Worm (Caenorhabditis elegans) whole organism, midembryonic: ENCODE results near the gene pals-23.

ENCODE experiments used
- T22C8.4 ChIP-seq: fragments of 200-800 bp; sonication (Bioruptor generic); IDR thresholded peaks from 2 replicates; pipeline ENCODE4 v1.3.6; 2022; ENCODE audit warnings: missing genetic modification characterization, missing compliant biosample characterization
- cog-1 ChIP-seq: sonication (generic microtip); optimal IDR thresholded peaks from 2 replicates; lab custom pipeline; 2016; ENCODE audit warnings: missing genetic modification characterization, missing compliant biosample characterization
- flt-1 ChIP-seq: fragments of 200-800 bp; sonication (Bioruptor generic); IDR thresholded peaks from 2 replicates; pipeline ENCODE4 v1.3.6; 2022; ENCODE audit warnings: missing genetic modification characterization, missing compliant biosample characterization
- klf-2 ChIP-seq: fragments of 200-800 bp; sonication (Bioruptor generic); conservative IDR thresholded peaks from 2 replicates; pipeline ENCODE4 v1.3.6; 2022; ENCODE audit warnings: missing genetic modification reagents, missing genetic modification characterization, missing compliant biosample characterization
- med-1 ChIP-seq: sonication (generic microtip); optimal IDR thresholded peaks from 2 replicates; lab custom pipeline; 2017; ENCODE audit warnings: missing genetic modification characterization, mild to moderate bottlenecking, missing compliant biosample characterization, antibody characterized with exemption, missing genetic modification reagents; ENCODE audit not compliant: insufficient read depth
- ref-1 ChIP-seq: fragments of 200-800 bp; sonication (Bioruptor generic); conservative IDR thresholded peaks from 2 replicates; pipeline ENCODE4 v1.3.6; 2022; ENCODE audit warnings: missing genetic modification reagents, missing genetic modification characterization, missing compliant biosample characterization
- tab-1 ChIP-seq: fragments of 200-800 bp; sonication (Bioruptor generic); IDR thresholded peaks from 2 replicates; pipeline ENCODE4 v1.3.6; 2022; ENCODE audit warnings: missing genetic modification characterization, missing compliant biosample characterization
- ztf-23 ChIP-seq: fragments of 200-800 bp; sonication (Bioruptor generic); IDR thresholded peaks from 2 replicates; pipeline ENCODE4 v1.3.6; 2022; ENCODE audit warnings: missing genetic modification reagents, missing genetic modification characterization, missing compliant biosample characterization
- ztf-29 ChIP-seq: fragments of 200-800 bp; sonication (Bioruptor generic); IDR thresholded peaks from 2 replicates; pipeline ENCODE4 v1.3.6; 2022; ENCODE audit warnings: missing genetic modification reagents, missing genetic modification characterization, missing compliant biosample characterization

The pals-23 gene

DNA sequence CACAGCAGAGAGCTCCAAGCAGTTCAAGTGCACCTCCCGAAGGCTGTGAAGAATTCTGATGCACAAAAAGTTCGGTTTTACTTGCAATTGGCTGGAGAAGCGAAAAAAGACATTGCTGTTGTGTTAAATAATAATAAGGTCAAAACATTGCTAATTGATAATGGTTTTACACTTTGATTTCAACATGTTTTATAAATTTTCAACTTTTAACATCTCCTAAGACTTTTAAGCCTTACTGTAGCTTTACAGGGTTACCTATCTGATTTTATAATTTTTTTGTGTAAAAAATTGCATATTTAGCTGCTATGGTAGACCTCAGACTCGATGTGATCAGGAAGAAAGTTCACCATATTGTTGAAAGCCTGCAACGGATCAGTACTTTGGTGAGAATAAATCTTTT lies 9.6 kb downstream of the pals-23 start, which contains the start of gene pals-25:
pals-25 (plus strand) TSS at position 301 of the 400 bp plus-strand sequence.
- TF ChIP-seq cog-1 (tag; lab: Kevin White, UChicago) (no peak), ztf-23 (GFP tag; lab: Robert Waterston, UW) (no peak), ref-1 (GFP tag; lab: Robert Waterston, UW) (no peak), T22C8.4 (GFP tag; lab: Robert Waterston, UW) (no peak), med-1 (GFP tag; lab: Kevin White, UChicago) (no peak)

- TF ChIP-seq med-1 (GFP tag; lab: Kevin White, UChicago): no peak
- TF ChIP-seq ztf-23 (GFP tag; lab: Robert Waterston, UW): no peak
- no peak for TF ChIP-seq ref-1 (GFP tag; lab: Robert Waterston, UW)
- TF ChIP-seq tab-1 (GFP tag; lab: Robert Waterston, UW): no peak
Measured at ce11 chrIII:140904-141303, 16.3 kb downstream of the pals-23 start, which contains the start of gene fbxb-81. fbxb-81 (minus strand) TSS chrIII:141217.

DNA sequence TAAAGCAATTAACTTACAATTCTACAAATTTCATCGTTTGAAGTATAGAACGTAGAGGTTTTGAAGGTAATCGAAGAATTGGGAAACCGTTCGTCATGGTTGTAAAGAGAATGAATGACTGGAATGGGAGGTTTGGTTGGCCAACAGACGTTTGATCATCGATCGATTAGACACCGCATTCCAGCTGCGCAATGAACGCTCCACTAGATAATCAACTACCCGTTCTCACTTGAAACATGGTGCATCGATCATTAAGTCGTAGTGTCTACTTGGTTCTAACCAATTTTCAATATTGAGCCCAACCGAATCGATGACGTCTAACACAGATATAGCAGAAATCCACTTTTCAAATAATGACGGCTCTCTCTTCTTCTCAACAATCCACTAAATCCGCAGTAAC lies 18.5 kb downstream of the pals-23 start, which contains the start of gene fbxb-82:
fbxb-82 (minus strand) TSS at position 101 of the 400 bp plus-strand sequence.
- TF ChIP-seq klf-2 (GFP tag; lab: Robert Waterston, UW) (no peak), flt-1 (GFP tag; lab: Robert Waterston, UW) (no peak), ztf-23 (GFP tag; lab: Robert Waterston, UW) (no peak), cog-1 (tag; lab: Kevin White, UChicago) (no peak), T22C8.4 (GFP tag; lab: Robert Waterston, UW) (no peak), med-1 (GFP tag; lab: Kevin White, UChicago) (no peak), ztf-29 (no peak), ref-1 (GFP tag; lab: Robert Waterston, UW) (no peak), tab-1 (GFP tag; lab: Robert Waterston, UW) (no peak)

DNA sequence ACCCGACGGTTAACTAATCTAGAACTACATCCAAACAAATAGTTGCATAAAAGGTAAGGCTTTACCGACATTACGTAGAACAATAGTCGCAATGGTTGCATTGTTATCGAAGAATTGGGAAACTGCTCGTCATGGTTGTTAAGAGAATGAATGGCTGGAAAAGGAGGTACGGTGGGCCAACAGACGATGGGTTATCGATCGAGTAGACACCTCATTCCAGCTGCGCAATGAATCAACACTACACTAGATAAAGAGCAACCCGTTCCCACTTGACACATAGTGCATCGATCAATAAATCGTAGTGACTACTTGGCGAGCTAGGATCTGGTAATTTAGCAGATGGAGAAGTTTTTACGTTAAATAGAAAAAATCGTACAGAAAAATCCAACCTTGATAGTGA lies 20.5 kb downstream of the pals-23 start, which contains the start of the genes T17A3.12 and fbxb-83:
T17A3.12 (minus strand) TSS at position 101 of the 400 bp plus-strand sequence.
fbxb-83 (minus strand) TSS at position 134 of the 400 bp plus-strand sequence.
- no peak for TF ChIP-seq med-1 (GFP tag; lab: Kevin White, UChicago)
- TF ChIP-seq cog-1 (tag; lab: Kevin White, UChicago): no peak
- TF ChIP-seq T22C8.4 (GFP tag; lab: Robert Waterston, UW): no peak
- TF ChIP-seq ref-1 (GFP tag; lab: Robert Waterston, UW): no peak
- no peak for TF ChIP-seq tab-1 (GFP tag; lab: Robert Waterston, UW)
- no peak for TF ChIP-seq klf-2 (GFP tag; lab: Robert Waterston, UW)
- no peak for TF ChIP-seq ztf-29
- TF ChIP-seq ztf-23 (GFP tag; lab: Robert Waterston, UW): no peak
- no peak for TF ChIP-seq flt-1 (GFP tag; lab: Robert Waterston, UW)

DNA sequence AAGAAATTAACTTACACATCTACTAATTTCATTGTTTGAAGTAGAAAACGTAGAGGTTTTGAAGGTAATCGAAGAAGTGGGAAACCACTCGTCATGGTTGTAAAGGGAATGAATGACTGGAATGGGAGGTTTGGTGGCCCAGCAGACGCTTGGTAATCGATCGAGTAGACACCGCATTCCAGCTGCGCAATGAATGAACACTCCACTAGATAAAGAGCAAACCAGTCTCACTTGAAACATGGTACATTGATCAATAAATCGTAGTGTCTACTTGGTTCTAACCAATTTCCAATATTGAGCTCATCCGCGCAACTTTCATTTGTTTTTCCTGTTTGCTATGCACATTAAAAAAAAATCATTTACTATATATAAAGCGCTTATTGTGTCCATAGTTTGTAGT lies 21.8 kb downstream of the pals-23 start, which contains the start of gene fbxb-84:
fbxb-84 (minus strand) TSS at position 101 of the 400 bp plus-strand sequence.
- TF ChIP-seq T22C8.4 (GFP tag; lab: Robert Waterston, UW) (no peak), klf-2 (GFP tag; lab: Robert Waterston, UW) (no peak), med-1 (GFP tag; lab: Kevin White, UChicago) (no peak), cog-1 (tag; lab: Kevin White, UChicago) (no peak), ztf-23 (GFP tag; lab: Robert Waterston, UW) (no peak), tab-1 (GFP tag; lab: Robert Waterston, UW) (no peak)

DNA sequence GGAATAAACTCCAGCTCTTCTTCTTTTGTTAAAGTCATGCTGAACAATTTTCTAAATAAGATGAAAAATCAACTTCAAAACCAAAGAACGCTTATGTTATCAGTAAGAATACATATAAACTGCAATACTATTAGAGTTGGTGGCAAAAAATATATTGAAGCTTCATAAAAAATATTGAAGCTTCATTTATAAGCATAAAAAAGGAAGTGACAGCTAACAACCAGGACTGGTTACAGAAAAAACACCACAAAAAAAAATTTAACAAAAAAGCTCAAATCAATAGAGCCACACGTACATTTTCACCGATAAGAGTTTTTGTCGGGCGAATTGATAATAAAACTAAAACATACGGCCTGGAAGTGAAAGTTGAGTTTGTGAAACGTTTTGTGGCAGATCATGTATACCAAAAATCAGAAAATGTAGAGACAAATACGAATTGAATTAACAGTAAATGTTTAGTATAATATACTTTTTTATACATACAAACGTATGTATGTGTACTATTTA lies 23.0 kb downstream of the pals-23 start, which contains the start of gene sqst-5:
sqst-5 (minus strand) TSS at position 51 of the 507 bp plus-strand sequence.
- TF ChIP-seq T22C8.4 (GFP tag; lab: Robert Waterston, UW) (no peak), ref-1 (GFP tag; lab: Robert Waterston, UW) (no peak)

- TF ChIP-seq tab-1 (GFP tag; lab: Robert Waterston, UW) (no peak), flt-1 (GFP tag; lab: Robert Waterston, UW) (no peak), cog-1 (tag; lab: Kevin White, UChicago) (no peak), ztf-29 (no peak), med-1 (GFP tag; lab: Kevin White, UChicago) (no peak), ztf-23 (GFP tag; lab: Robert Waterston, UW) (no peak), klf-2 (GFP tag; lab: Robert Waterston, UW) (no peak), T22C8.4 (GFP tag; lab: Robert Waterston, UW) (no peak), ref-1 (GFP tag; lab: Robert Waterston, UW) (no peak)
Measured at ce11 chrIII:149132-149531, 24.6 kb downstream of the pals-23 start.

DNA sequence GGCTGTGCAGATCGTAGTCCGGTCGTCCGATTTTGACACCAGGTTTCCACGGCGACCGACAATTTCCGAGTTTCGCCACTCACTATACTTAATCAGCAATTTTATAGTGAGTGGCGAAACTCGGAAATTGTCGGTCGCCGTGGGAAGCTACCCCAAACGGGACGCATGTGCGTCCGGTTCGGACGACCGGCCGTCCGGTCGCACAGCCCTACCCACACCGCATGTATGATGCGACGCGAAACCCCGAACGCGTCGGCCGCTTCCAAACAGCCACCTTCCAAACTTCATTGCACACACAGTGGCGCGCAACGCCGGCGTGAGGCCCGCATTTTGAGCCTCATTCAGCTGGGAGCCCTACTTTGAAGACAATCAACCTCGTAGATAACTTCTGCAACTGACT lies 26.5 kb downstream of the pals-23 start:
- TF ChIP-seq ztf-29 (no peak), cog-1 (tag; lab: Kevin White, UChicago) (no peak), T22C8.4 (GFP tag; lab: Robert Waterston, UW) (no peak), med-1 (GFP tag; lab: Kevin White, UChicago) (no peak), tab-1 (GFP tag; lab: Robert Waterston, UW) (no peak), ref-1 (GFP tag; lab: Robert Waterston, UW) (no peak), flt-1 (GFP tag; lab: Robert Waterston, UW) (no peak), ztf-23 (GFP tag; lab: Robert Waterston, UW) (no peak), klf-2 (GFP tag; lab: Robert Waterston, UW) (no peak)

DNA sequence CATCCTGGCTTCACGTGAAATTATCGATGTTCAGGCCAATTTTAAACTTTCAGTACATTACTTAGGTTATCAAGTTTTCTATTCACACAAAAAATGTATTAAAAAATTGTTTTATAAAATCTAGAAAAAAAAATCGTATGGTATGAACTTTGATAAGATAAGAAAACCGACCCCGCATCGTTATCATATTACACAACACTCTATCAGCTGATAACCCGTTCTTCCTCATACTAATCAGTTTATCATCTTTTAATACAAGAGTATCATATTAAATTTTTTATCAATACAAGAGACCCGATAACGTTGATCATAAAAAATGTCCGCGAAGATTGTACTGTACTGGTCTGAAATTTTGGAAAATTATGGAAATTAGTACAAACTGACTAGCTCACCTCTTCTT lies 29.6 kb downstream of the pals-23 start:
- no peak for TF ChIP-seq T22C8.4 (GFP tag; lab: Robert Waterston, UW)
- no peak for TF ChIP-seq cog-1 (tag; lab: Kevin White, UChicago)

DNA sequence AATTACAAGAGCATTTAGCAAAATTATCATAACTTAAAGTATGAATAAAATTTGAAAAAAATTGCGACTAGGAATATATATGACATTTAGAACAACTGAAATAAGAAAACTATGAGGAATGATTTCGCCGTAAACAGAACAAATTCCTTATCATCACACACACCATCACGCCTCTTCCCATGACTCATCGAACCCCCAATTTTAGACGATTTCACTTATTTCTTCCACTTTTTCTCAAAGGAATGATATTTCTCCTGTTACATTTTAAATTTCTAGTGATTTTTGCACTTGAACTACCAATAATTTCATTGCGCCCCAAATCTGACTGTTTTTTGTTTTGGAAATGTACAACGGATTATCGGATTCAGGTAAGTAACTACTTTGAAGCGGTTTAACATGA lies 32.1 kb downstream of the pals-23 start, which contains the start of the genes zig-13 and ver-1:
zig-13 (minus strand) TSS at position 101 of the 400 bp plus-strand sequence.
ver-1 (plus strand) TSS at position 180 of the 400 bp plus-strand sequence.
- TF ChIP-seq ref-1 (GFP tag; lab: Robert Waterston, UW): no peak
- TF ChIP-seq cog-1 (tag; lab: Kevin White, UChicago): no peak
- TF ChIP-seq T22C8.4 (GFP tag; lab: Robert Waterston, UW): no peak
- no peak for TF ChIP-seq flt-1 (GFP tag; lab: Robert Waterston, UW)
